Worm (Caenorhabditis elegans) whole organism, L3 larva: Measurements from ENCODE around the gene R10D12.1.

ENCODE experiments used
- ama-1 ChIP-seq: fragments of 150-350 bp; optimal IDR thresholded peaks from 2 replicates; lab custom pipeline; 2018
- ceh-28 ChIP-seq: fragments of 150-350 bp; optimal IDR thresholded peaks from 2 replicates; lab custom pipeline; 2014; ENCODE audit warnings: missing biosample characterization, missing genetic modification reagents, missing genetic modification characterization
- ceh-82 ChIP-seq: fragments of 150-350 bp; optimal IDR thresholded peaks from 2 replicates; lab custom pipeline; 2014; ENCODE audit warnings: missing biosample characterization, missing genetic modification characterization
- ceh-9 ChIP-seq: sonication (generic microtip); optimal IDR thresholded peaks from 2 replicates; lab custom pipeline; 2018; ENCODE audit warnings: missing biosample characterization, missing genetic modification characterization
- daf-12 ChIP-seq: fragments of 150-350 bp; optimal IDR thresholded peaks from 2 replicates; lab custom pipeline; 2014; ENCODE audit warnings: missing biosample characterization, missing genetic modification reagents, missing genetic modification characterization
- egl-27 ChIP-seq: sonication (generic microtip); optimal IDR thresholded peaks from 4 replicates; lab custom pipeline; 2017; ENCODE audit warnings: missing biosample characterization, missing genetic modification reagents, missing genetic modification characterization
- egl-5 ChIP-seq: fragments of 150-350 bp; optimal IDR thresholded peaks from 2 replicates; lab custom pipeline; 2017; ENCODE audit warnings: missing biosample characterization, missing genetic modification reagents, missing genetic modification characterization, inconsistent platforms
- elt-1 ChIP-seq: fragments of 150-350 bp; optimal IDR thresholded peaks from 2 replicates; lab custom pipeline; 2014; ENCODE audit warnings: missing biosample characterization, missing genetic modification characterization
- elt-2 ChIP-seq: sonication (generic microtip); optimal IDR thresholded peaks from 2 replicates; lab custom pipeline; 2016; ENCODE audit warnings: missing genetic modification reagents, mild to moderate bottlenecking, missing genetic modification characterization, missing compliant biosample characterization
- fkh-2 ChIP-seq: fragments of 150-350 bp; optimal IDR thresholded peaks from 2 replicates; lab custom pipeline; 2014; ENCODE audit warnings: missing biosample characterization, missing genetic modification reagents, missing genetic modification characterization
- fos-1 ChIP-seq: fragments of 150-350 bp; optimal IDR thresholded peaks from 2 replicates; lab custom pipeline; 2014; ENCODE audit warnings: missing biosample characterization, missing genetic modification characterization
- lin-39 ChIP-seq: fragments of 150-350 bp; optimal IDR thresholded peaks from 2 replicates; lab custom pipeline; 2018; ENCODE audit warnings: missing biosample characterization, missing genetic modification reagents, missing genetic modification characterization
- nhr-25 ChIP-seq: sonication (generic microtip); optimal IDR thresholded peaks from 2 replicates; lab custom pipeline; 2017; ENCODE audit warnings: missing biosample characterization, missing genetic modification characterization
- nhr-67 ChIP-seq: fragments of 150-350 bp; optimal IDR thresholded peaks from 2 replicates; lab custom pipeline; 2014; ENCODE audit warnings: missing biosample characterization, missing genetic modification characterization
- nhr-76 ChIP-seq: fragments of 150-350 bp; sonication (generic microtip); optimal IDR thresholded peaks from 5 replicates; lab custom pipeline; 2014; ENCODE audit warnings: missing biosample characterization, missing genetic modification characterization
- pha-4 ChIP-seq: fragments of 150-350 bp; optimal IDR thresholded peaks from 2 replicates; lab custom pipeline; 2014; ENCODE audit warnings: missing biosample characterization, missing genetic modification reagents, missing genetic modification characterization
- pqm-1 ChIP-seq: fragments of 150-350 bp; optimal IDR thresholded peaks from 2 replicates; lab custom pipeline; 2017; ENCODE audit warnings: missing biosample characterization, missing genetic modification characterization, inconsistent platforms
- sea-2 ChIP-seq: fragments of 150-350 bp; sonication (generic microtip); optimal IDR thresholded peaks from 4 replicates; lab custom pipeline; 2014; ENCODE audit warnings: missing biosample characterization, missing genetic modification reagents, missing genetic modification characterization
- snpc-4 ChIP-seq: fragments of 150-350 bp; optimal IDR thresholded peaks from 2 replicates; lab custom pipeline; 2014; ENCODE audit warnings: missing biosample characterization, missing genetic modification characterization
- tbx-2 ChIP-seq: sonication (generic microtip); optimal IDR thresholded peaks from 2 replicates; lab custom pipeline; 2016; ENCODE audit warnings: mild to moderate bottlenecking, missing genetic modification characterization, missing compliant biosample characterization
- unc-39 ChIP-seq: sonication (generic microtip); optimal IDR thresholded peaks from 4 replicates; lab custom pipeline; 2017; ENCODE audit warnings: missing biosample characterization, missing genetic modification characterization
- ztf-11 ChIP-seq: fragments of 150-350 bp; optimal IDR thresholded peaks from 2 replicates; lab custom pipeline; 2014; ENCODE audit warnings: missing biosample characterization, missing genetic modification characterization
- ztf-4 ChIP-seq: fragments of 150-350 bp; optimal IDR thresholded peaks from 2 replicates; lab custom pipeline; 2014; ENCODE audit warnings: missing biosample characterization, missing genetic modification characterization

R10D12.1 gene

DNA sequence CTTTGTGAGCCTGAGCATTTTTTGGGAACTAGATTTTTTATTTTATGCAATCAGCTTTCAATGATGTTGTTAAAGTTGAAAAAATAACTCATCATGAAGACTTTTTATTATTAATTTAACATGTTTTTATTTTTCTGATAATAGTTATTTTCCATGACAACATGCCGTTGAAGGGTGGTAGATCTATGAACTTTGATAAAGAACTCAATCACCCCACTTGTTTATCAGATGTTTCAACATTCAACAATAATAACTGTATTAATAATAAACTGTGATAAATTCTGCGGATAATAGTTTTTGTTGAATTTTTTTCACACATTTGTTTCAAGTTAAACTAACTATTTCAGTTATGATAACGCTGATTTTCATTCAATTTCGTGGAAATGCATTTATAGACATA lies 43.0 kb downstream of the R10D12.1 start:
- TF ChIP-seq fos-1 (no peak), pqm-1 (tag; lab: Kevin White, UChicago) (peak; percentile 80), elt-2 (peak; percentile 47)
- TF ChIP-seq, all 47 proteins: peak for 2

DNA sequence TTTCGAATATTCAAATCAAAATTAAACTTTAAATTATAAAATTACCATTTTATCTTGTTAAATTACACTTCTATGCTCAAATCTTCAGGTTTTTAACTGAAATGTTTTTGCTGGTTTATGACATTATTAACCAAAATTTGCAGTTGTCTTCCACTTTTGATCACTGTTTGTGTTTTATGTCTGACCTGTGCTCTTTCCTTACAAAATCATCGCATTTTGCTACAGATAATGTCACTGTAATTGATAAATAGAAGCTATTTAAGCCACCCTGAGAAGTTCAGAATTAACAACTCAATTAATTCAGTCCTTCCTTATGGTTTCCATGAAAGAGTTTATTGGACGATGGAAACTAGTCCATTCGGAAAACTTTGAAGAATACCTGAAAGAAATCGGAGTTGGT lies 44.0 kb downstream of the R10D12.1 start, which contains the start of gene lbp-8:
Gene lbp-8 (plus strand): TSS at position 301 of the 400 bp plus-strand sequence.
- TF ChIP-seq sea-2: no peak
- TF ChIP-seq egl-27 (tag; lab: Kevin White, UChicago): no peak
- TF ChIP-seq ztf-4 (tag; lab: Kevin White, UChicago): no peak
- no peak for TF ChIP-seq ceh-9 (tag; lab: Kevin White, UChicago)
- no peak for TF ChIP-seq daf-12 (tag; lab: Kevin White, UChicago)
- no peak for TF ChIP-seq fkh-2
- TF ChIP-seq elt-1 (tag; lab: Kevin White, UChicago): no peak
- TF ChIP-seq lin-39 (tag; lab: Kevin White, UChicago): no peak
- no peak for TF ChIP-seq nhr-76 (tag; lab: Kevin White, UChicago)
- no peak for TF ChIP-seq nhr-67
- no peak for TF ChIP-seq nhr-25 (tag; lab: Kevin White, UChicago)
- TF ChIP-seq ceh-28 (tag; lab: Kevin White, UChicago): no peak
- no peak for TF ChIP-seq pha-4 (tag; lab: Kevin White, UChicago)
- no peak for TF ChIP-seq snpc-4 (tag; lab: Kevin White, UChicago)
- TF ChIP-seq unc-39 (tag; lab: Kevin White, UChicago): no peak
- TF ChIP-seq tbx-2: no peak
- no peak for TF ChIP-seq egl-5 (tag; lab: Kevin White, UChicago)

DNA sequence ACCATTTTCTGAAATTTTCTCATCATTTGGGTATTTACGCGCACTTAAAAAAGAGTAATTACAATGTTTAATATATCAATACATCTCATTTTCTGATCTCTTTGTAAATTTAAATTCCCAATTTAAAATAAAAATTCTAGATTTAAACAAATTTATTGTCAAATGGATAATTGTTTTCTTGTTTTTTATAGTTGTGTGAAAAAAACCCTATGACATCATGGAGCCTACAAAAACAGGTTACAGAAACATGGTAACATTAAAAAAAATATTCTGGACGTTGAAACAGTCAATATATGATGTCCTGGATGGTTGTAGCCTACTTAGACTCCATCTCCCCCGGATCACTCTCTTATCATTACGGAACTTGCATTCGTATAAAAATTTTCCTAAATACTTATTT lies 44.9 kb downstream of the R10D12.1 start, which contains the start of gene spp-12:
Gene spp-12 (plus strand): TSS at position 301 of the 400 bp plus-strand sequence.
- TF ChIP-seq elt-1 (tag; lab: Kevin White, UChicago) (no peak), ama-1 (lab: Kevin White, UChicago) (no peak)

DNA sequence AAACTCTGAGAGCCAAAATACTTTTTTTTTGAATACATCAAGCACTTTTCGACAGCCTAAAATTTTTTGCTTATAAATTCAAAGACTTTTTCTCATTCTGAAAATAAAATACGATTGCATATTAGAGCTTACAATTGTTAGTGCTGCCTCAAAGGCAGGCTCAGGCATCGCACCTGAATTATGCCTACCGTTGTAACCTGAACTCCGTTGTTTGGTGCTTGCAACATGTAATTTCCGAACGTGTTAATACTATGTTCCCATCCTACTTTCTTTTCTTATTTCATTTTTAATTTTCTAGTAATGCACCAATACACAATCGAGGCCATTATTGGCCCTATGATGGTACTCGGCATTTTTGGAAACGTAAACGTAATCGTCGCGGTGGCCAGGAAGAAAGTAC lies 47.1 kb downstream of the R10D12.1 start, which contains the start of gene srsx-19:
Gene srsx-19 (plus strand): TSS at position 301 of the 400 bp plus-strand sequence.
- TF ChIP-seq ztf-11 (no peak), ceh-9 (tag; lab: Kevin White, UChicago) (no peak), ceh-82 (tag; lab: Kevin White, UChicago) (no peak)
